Worm (Caenorhabditis elegans) whole organism, L4 larva: Measurements from ENCODE around the gene swan-2.

Source experiments
- F37D6.2 ChIP-seq: sonication (generic microtip); optimal IDR thresholded peaks from 2 replicates; lab custom pipeline; 2016; ENCODE audit warnings: mild to moderate bottlenecking, missing genetic modification characterization, missing compliant biosample characterization
- R02D3.7 ChIP-seq: fragments of 150-350 bp; sonication (generic microtip); optimal IDR thresholded peaks from 3 replicates; lab custom pipeline; 2014; ENCODE audit warnings: missing biosample characterization, missing genetic modification characterization
- ceh-62 ChIP-seq: sonication (generic microtip); optimal IDR thresholded peaks from 2 replicates; lab custom pipeline; 2017; ENCODE audit warnings: missing biosample characterization, missing genetic modification characterization
- ces-1 ChIP-seq: fragments of 150-350 bp; sonication (generic microtip); optimal IDR thresholded peaks from 4 replicates; lab custom pipeline; 2014; ENCODE audit warnings: missing biosample characterization, missing genetic modification reagents, missing genetic modification characterization
- ctbp-1 ChIP-seq: fragments of 200-800 bp; sonication (Bioruptor generic); IDR thresholded peaks from 2 replicates; pipeline ENCODE4 v1.3.6; 2022; ENCODE audit warnings: missing genetic modification reagents, missing genetic modification characterization, missing compliant biosample characterization
- dpl-1 ChIP-seq: fragments of 150-350 bp; optimal IDR thresholded peaks from 2 replicates; lab custom pipeline; 2014; ENCODE audit warnings: missing biosample characterization, missing genetic modification reagents, missing genetic modification characterization
- fkh-10 ChIP-seq: fragments of 150-350 bp; optimal IDR thresholded peaks from 2 replicates; lab custom pipeline; 2014; ENCODE audit warnings: missing biosample characterization, missing genetic modification reagents, missing genetic modification characterization
- jun-1 ChIP-seq: fragments of 150-350 bp; optimal IDR thresholded peaks from 2 replicates; lab custom pipeline; 2014; ENCODE audit warnings: missing biosample characterization, missing genetic modification reagents, missing genetic modification characterization
- lim-7 ChIP-seq: fragments of 200-800 bp; sonication (Bioruptor generic); IDR thresholded peaks from 2 replicates; pipeline ENCODE4 v1.3.6; 2022; ENCODE audit warnings: missing genetic modification characterization, missing compliant biosample characterization
- lin-13 ChIP-seq: fragments of 150-350 bp; optimal IDR thresholded peaks from 2 replicates; lab custom pipeline; 2014; ENCODE audit warnings: missing biosample characterization, missing genetic modification reagents, missing genetic modification characterization
- sdz-12 ChIP-seq: fragments of 200-800 bp; sonication (Bioruptor generic); optimal IDR thresholded peaks from 2 replicates; lab custom pipeline; 2018; ENCODE audit warnings: mild to moderate bottlenecking, missing genetic modification characterization, missing compliant biosample characterization
- vab-7 ChIP-seq: fragments of 200-800 bp; sonication (Bioruptor generic); IDR thresholded peaks from 2 replicates; pipeline ENCODE4 v1.3.6; 2022; ENCODE audit warnings: missing genetic modification reagents, missing genetic modification characterization, missing compliant biosample characterization
- zip-2 ChIP-seq: fragments of 150-350 bp; optimal IDR thresholded peaks from 2 replicates; lab custom pipeline; 2014; ENCODE audit warnings: missing biosample characterization, missing genetic modification characterization

ce11 chrV:13762426-13763127, 41.5 kb downstream of the swan-2 start, which contains the start of gene F20G2.6:
- TF ChIP-seq jun-1: no peak
- TF ChIP-seq fkh-10 (GFP tag; lab: Kevin White, UChicago): no peak
- TF ChIP-seq sdz-12 (GFP tag; lab: Kevin White, UChicago): no peak
- no peak for TF ChIP-seq lin-13
- TF ChIP-seq ces-1: no peak
- TF ChIP-seq vab-7 (GFP tag; lab: Robert Waterston, UW): no peak
- TF ChIP-seq dpl-1 (GFP tag; lab: Kevin White, UChicago): no peak
- TF ChIP-seq ctbp-1: no peak
- no peak for TF ChIP-seq lim-7
- TF ChIP-seq zip-2 (tag; lab: Kevin White, UChicago): no peak
- TF ChIP-seq F37D6.2 (tag; lab: Kevin White, UChicago): no peak
- no peak for TF ChIP-seq ceh-62 (tag; lab: Kevin White, UChicago)
- no peak for TF ChIP-seq R02D3.7 (tag; lab: Kevin White, UChicago)
